Worm (Caenorhabditis elegans): Measurements from ENCODE around the gene Y39G8B.5.
"Not testable (repeated sequence)": the region's sequence is repeated elsewhere in the genome, so short reads cannot be mapped to it uniquely, and the experiment has no call there.

Y39G8B.5 gene

DNA sequence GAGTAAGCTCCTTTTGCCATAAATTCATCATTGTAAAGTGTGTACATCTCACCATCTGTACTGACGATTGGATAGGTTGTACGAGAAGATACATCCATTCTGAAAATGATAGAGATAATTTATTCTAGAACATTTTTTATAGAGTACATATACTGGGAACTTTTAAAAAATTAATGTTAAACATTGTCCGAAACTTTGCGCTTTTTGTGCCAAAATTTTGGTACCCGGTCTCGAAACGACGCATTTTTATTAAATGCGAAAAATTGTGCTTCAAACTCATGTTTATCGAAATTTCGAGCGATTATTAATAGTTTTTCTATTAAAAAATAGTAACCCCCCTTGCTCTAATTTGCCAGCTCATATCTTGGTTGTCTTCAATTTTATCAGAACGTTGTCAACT lies at the start of gene Y39G8B.5:
Gene Y39G8B.5, minus strand, starts transcription at position 101 of the 400 bp plus-strand sequence.
- TF ChIP-seq unc-62 (GFP tag; optimal IDR thresholded peaks at IDR 0.05), result no peak

DNA sequence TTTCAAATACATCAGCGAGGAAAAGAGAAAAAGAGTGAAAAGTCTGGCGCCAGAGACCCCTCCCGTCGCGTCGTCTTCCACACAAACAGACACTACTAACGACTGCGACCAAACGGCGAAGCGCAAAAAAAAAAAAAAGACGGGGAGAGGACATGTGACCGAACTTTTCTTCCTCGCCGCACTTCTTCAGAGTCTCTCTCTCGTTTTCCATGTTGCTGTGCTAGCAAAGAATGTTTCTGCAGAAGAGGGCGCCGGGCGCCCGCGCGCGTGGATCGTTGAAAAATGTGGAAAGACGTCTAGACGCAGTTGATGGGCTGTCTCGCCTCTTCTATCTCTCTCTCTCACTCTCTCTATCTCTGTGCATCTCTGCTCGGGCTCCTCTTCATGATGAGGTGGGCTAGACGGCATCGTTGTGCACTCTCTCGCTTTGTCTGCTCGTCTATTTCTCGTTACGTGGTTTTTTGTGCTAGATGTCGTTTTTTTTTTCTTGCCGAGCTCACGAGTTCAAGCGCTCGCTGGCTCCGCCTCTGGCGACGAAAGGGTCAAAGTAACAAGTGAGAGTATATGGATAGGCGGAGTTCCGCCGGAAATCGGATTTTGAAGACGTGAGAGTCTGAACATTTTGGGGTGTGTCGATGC lies 48.7 kb upstream of the Y39G8B.5 start:
- TF ChIP-seq unc-62 (GFP tag; optimal IDR thresholded peaks at IDR 0.05), result peak; percentile 40

DNA sequence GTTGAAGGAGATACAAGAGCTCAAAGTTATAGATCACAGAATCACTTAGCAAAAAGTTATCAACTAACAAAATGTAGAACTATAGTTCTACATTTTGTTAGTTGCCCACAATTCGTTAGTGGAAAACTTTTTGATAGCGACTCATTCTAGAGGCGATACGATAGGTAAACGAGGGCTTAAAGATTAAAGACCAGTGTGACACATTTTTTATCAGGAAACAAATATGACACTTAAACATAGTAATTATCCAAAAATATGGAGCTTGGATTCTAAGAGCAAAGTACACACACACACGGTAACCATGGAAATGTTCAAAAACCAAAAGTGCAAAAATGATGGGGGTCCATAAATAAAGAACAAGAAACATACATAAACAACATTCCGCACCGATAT lies 48.2 kb upstream of the Y39G8B.5 start:
- TF ChIP-seq unc-62 (GFP tag; optimal IDR thresholded peaks at IDR 0.05), result no peak

DNA sequence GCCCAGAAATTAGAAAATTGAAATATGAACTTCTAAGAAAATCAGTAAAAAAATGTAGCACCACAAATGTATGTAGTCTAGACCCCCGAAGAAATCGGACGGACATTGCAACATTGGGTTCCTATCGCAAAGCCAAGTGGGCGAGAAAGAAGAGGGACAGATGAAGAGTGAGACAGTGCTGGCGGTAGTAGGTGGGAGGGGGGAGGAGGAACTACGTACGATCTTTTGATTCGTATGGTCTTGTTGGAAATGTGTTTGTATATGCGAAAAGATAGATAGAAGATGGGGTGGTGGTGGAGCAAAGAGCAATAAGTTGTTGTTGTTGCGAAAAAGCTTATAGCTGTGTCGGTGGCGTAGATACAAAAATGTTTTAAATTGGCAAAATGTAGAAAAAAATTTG lies 46.7 kb upstream of the Y39G8B.5 start:
- no peak for TF ChIP-seq unc-62 (GFP tag; optimal IDR thresholded peaks at IDR 0.05)

DNA sequence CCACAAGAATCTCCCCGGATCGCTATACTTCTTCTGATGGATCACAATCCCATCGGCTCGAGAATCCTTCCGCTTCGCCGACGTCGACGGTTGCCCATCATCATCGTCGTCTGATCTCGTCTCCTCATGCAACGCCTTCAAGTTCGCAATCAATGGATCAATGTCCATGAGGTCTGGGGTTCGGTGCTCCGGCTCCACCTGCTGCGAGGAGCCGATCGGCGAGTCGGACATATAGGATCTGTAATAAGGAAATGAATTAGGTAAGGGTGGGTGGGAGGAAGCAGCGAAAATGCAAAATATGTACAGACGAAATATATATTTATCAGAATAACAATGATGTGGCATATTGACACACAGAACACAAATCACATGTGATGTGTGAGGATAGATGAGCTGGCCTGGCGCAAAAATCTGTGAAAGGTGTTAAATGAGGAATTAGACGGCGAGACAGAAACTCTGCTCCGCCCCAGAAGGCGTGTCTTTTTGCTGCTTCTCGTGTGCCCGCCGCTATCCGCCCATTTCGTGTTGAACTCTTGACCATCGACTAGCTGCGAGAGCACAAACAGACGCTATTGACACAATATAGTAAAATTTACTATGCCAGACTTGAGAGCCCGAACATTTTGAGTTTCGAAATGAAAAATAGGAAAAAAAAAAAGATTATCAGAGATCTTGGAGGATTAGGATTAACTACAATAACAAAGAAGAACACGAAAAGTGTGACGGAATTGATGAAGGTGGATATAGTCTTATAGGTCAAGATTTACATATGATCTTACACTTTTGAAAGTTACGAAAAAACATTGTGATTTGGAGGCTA lies 46.1 kb upstream of the Y39G8B.5 start:
- no peak for TF ChIP-seq unc-62 (GFP tag; optimal IDR thresholded peaks at IDR 0.05)

DNA sequence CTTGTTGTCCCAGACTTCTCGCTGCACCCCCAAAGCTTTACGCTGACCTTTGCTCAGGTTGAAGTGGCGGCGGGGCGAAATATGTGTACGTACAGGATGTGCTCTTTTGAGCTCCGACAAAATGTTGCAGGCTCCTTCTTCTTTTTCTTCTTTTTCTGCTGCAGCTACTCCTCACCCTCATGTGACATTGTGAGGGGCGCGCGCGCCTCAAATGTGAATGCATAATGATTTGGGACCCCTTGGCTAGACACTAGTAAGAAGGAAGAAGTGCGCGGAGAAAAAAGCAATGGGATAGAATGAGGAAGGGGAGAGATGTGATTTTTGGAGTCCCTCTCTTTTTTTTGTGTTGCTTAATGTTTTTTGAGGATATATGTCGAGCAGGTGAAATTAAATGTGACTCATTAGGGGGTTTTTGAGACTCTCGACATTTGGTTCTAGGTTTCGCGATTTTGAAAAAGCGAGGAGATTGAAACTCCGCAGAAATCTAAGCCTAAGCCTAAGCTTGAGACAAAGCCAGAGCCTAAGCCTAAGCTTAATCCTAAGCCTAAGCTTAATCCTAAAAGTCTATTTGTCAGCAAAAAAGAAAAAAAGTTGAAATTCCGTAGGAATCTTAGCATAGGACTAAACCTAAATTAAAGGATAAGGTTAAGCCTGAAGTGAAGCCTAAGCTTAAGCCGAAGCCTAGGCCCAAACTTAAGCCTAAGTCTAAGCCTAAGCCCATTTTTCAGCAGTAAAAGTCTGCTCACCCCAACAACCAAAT lies 45.3 kb upstream of the Y39G8B.5 start:
- TF ChIP-seq unc-62 (GFP tag; optimal IDR thresholded peaks at IDR 0.05), result no peak

DNA sequence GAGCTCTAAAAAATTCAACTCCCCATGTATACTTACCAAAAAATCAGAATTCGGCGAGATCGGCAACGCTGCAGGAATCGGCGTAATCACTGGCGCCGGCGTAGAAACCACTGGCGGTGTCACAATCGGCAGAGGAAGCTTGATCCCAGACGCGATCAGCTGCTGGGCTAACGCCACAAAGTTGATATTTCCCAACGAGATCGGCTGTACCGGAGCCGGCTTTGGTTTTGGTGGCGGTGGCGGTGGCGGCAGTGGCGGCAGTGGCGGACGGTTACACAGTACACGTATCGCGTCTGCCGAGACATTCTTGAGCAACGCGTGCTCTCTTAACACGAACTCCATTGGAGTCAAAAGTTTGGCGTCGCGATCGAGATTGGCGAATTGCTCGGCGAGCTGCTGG lies 42.9 kb upstream of the Y39G8B.5 start:
- TF ChIP-seq unc-62 (GFP tag; optimal IDR thresholded peaks at IDR 0.05), result no peak

DNA sequence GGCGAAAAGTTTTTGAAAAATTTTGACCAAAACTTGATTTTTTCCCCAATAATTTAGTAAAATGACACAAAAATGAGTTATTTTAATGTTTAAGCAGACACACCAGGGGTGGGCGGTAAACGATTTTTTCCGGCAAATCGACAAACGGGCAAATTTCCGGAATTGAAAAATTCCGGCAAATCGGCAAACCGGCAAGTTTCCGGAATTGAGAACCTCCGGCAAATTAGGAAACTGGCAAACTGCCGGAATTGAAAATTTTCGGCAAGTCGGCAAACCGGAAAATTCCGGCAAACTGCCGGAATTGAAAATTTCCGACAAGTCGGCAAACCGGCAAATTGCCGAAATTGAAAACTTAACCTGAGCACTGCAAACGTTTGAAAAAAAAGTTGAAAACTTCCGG lies 41.1 kb upstream of the Y39G8B.5 start:
- TF ChIP-seq unc-62 (GFP tag; optimal IDR thresholded peaks at IDR 0.05), result no peak

DNA sequence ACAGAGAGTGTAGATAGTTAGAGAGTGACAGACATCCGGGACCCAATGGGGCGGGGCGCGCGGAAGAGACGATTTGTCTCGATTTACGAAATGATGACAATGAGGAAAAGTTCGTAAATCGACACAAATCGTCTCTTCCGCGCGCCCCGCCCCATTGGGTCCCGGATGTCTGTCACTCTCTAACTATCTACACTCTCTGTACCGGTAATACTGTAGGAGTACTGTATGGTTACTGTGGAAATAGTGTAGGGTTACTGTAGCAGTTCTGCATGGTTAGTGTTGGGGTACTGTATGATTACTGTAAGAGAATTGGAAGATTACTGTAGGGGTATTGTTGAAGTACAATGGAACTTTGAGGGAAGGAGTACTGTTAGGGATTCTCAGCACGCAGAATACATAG lies 29.6 kb upstream of the Y39G8B.5 start, which contains the start of gene F01D5.10:
Gene F01D5.10, minus strand, starts transcription at position 101 of the 400 bp plus-strand sequence.
- TF ChIP-seq unc-62 (GFP tag; optimal IDR thresholded peaks at IDR 0.05), result not testable (repeated sequence)

DNA sequence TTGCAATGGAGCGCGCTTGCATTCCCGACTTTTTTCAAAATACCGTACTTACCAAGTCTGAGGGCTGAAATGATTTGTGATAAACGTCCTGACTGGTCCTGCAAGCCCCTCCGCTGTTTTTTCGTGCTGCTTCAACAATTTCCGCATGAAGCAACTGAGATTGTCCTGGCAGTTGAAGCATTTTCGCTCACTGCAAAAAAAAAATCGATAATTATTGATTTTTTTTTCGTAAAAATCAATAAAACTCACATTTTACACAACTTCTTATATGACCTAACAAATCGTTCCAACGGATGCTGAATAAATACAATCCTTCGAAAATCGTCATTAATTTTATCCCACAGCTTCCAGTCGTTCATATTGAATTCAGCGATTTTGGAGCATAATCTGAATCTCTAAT lies 27.2 kb upstream of the Y39G8B.5 start:
- TF ChIP-seq unc-62 (GFP tag; optimal IDR thresholded peaks at IDR 0.05), result no peak

DNA sequence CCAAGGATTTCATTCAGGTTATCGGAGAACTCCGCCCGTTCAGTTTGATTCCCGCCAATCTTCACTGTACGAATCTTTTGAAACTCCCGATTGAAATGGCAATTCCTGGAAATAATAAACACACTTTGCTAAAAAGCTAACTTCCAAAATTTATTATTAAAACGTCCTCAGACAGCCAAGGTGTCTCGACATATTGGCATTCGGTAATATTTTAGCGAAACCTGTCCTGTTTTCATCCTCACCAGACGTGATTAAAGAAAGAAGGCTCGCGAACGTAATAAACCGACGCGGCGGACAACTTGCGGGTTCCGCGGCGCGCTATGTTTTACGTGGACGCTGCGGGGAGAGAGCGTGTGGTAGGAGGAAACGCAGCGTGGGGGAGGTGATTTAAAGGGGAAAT lies 26.6 kb upstream of the Y39G8B.5 start:
- no peak for TF ChIP-seq unc-62 (GFP tag; optimal IDR thresholded peaks at IDR 0.05)

DNA sequence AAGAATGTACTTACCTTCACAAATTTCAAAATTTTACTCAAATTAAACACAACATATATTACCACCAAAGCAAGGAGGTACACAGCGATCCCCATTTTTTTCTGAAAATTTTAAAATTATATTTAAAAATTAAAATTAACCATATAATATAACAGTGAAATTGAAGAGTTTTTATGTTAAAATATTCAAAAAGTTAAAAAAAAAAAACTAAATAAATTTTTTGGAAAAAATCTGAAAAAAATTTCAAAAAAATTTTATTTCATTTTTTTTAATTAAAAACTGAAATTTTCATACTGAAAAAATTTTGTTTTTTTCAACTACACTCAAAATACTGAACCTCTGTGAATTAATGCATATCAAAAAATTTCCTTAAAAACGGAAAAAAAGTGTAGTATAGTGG lies 25.2 kb upstream of the Y39G8B.5 start, which contains the start of gene cyp-37A1:
Gene cyp-37A1, minus strand, starts transcription at position 101 of the 400 bp plus-strand sequence.
- TF ChIP-seq unc-62 (GFP tag; optimal IDR thresholded peaks at IDR 0.05), result no peak

DNA sequence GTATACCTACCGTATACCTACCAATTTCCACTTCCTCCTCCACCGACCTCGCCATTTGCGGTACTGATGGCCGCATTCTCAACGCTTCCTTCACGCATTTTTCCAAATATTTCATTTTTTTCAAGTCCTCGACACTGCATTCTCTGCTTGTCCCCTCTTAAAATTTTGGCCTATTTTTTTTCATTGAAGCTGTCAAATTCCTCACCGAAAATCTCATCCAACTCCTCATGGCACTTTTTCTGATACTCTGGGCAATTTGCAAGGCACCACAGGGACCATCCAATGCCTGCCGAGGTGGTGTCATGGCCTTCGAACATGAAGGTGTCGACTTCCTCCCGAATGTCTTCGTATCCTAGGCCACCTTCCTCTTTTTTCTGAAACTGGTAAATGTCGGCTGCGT lies 23.0 kb upstream of the Y39G8B.5 start:
- TF ChIP-seq unc-62 (GFP tag; optimal IDR thresholded peaks at IDR 0.05), result no peak

DNA sequence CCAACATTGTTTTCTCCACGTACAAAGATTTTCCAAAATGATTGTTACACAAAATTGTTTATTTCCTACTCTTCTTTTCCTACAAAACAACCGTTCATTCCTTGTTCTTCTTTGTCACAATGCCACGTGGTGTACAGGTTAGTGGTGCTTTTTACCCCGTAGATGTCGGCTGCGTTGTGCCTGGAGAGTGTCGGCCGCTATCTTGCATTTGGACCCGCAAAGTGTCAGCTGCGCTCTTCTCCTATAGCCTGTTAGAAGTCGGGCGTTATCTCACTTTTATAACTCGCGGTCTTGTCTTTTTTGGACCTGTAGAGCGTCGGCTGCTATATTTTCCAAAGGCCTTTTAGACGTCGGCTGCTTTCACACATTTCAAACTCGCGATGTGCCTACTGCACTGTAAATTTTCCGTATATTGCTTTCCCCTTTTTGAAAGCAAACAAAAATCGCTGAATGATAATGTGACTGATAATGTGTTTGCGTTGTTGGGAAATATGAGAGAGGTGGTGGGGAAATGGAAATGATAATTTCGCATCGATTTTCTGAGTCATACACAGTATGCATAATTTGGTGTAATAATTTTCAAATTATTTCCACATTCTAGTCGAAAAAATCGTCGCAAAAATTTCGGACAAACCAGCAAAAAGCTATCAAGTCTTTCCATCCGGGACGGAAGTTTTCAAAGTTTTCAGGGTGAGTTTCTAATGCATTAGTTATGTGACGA lies 19.2 kb upstream of the Y39G8B.5 start, which contains the start of gene F01D5.8:
Gene F01D5.8, plus strand, starts transcription at position 51 of the 721 bp plus-strand sequence.
- no peak for TF ChIP-seq unc-62 (GFP tag; optimal IDR thresholded peaks at IDR 0.05)

DNA sequence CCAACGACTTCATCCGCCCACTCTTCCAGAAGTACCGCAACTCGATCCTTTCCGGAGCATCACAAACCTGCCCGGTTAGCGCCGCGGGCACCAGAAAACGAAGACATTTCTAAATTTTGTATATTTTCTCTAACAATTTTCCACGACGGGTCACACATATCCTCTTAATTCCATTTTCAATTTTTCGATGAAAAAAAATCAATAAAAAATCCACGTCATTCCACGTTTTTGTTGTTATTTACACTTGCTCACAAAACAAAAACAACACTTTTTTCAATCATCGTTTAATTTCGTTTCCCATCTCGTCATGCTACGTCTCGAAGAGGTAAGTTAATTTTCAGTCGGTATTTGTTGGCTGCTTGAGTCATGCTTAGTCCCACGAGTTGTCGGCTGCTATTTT lies 16.7 kb upstream of the Y39G8B.5 start, which contains the start of gene F01D5.7:
Gene F01D5.7, plus strand, starts transcription at position 301 of the 400 bp plus-strand sequence.
- no peak for TF ChIP-seq unc-62 (GFP tag; optimal IDR thresholded peaks at IDR 0.05)
